Fruit fly (Drosophila melanogaster) whole organism: ENCODE data around the gene PH4alphaSG2.

Experiments used
- Dll ChIP-seq: fragments of >200 bp; optimal IDR thresholded peaks from 2 replicates; lab custom pipeline; 2017
- EcR ChIP-seq, 2 experiments: fragments of >200 bp; optimal IDR thresholded peaks; 2 replicates each; lab custom pipeline; 2017; ENCODE audit warnings: missing biosample characterization in 2 of 2, missing genetic modification characterization in 2 of 2, missing genetic modification reagents in 2 of 2
- psq ChIP-seq: fragments of >200 bp; optimal IDR thresholded peaks from 2 replicates; lab custom pipeline; 2017

DNA sequence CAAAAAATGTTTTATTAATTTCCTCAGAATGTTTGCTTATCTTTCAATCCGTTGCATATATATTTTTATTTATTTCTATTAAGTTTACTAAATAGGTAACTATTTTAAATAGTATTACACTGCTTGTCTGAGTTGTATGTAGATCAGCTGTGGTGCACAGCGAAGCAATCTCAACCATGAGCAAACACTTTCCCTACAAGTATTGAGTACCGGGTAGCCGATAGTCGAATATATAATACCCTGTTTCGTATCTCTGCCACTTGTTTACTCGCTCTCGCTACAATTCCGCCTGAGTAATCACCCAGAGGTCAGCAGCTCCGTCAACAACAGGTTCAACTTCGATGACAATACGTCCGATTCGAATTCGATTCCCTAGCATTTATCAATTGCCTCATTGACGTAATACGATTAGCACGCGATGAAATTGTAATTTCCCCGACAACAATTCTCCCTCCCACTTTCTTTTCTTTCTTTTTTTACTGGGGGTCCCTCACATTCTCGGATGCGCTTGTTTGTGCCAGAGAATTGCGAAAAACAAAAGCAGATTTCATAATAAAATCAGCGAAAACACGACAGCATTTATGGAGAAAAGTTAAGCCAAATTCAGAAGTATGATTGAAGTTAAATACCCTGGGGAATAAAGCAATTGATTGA, 39.1 kb upstream of the PH4alphaSG2 start:
- TF ChIP-seq EcR (GFP tag; optimal IDR thresholded peaks at IDR 0.05; lab: Kevin White, UChicago) (no peak), psq (no peak), Dll (lab: Kevin White, UChicago) (no peak)
